Worm (Caenorhabditis elegans) whole organism, early embryonic: ENCODE measurements around the gene cest-5.2.

Experiments used
- B0310.2 ChIP-seq: sonication (generic microtip); optimal IDR thresholded peaks from 2 replicates; lab custom pipeline; 2016; ENCODE audit warnings: mild to moderate bottlenecking, missing genetic modification characterization, missing compliant biosample characterization
- F13C5.2 ChIP-seq: sonication (generic microtip); optimal IDR thresholded peaks from 2 replicates; lab custom pipeline; 2017; ENCODE audit warnings: mild to moderate bottlenecking, missing genetic modification characterization, inconsistent platforms, missing compliant biosample characterization
- ama-1 ChIP-seq: fragments of 150-350 bp; optimal IDR thresholded peaks from 2 replicates; lab custom pipeline; 2014
- hmbx-1 ChIP-seq: sonication (generic microtip); optimal IDR thresholded peaks from 2 replicates; lab custom pipeline; 2016; ENCODE audit warnings: mild to moderate bottlenecking, missing genetic modification characterization, missing compliant biosample characterization
- tbx-37 ChIP-seq: fragments of 200-800 bp; sonication (Bioruptor generic); conservative IDR thresholded peaks from 2 replicates; pipeline ENCODE4 v1.3.6; 2022; ENCODE audit warnings: missing genetic modification reagents, missing genetic modification characterization, missing compliant biosample characterization

DNA sequence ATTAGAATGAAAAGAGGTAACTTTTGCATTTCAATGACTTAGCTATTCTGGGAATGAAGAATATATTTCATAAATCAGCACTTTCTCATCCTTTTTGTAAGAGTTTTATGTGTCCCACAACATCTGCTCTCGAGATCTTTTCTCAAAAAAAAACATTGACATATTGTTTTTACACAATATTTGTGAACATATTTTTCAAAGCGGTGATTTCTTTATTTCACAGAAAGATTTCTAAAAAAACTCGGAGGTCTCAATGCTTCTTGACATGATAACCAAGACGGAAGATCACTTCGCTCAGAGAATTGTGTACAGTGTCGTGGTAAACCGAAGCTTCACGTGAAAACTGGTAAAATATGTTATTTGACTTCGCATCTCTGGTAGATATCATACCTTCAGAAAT is 31.8 kb downstream of the cest-5.2 start, which contains the start of gene F38A5.22:
- TF ChIP-seq hmbx-1 (no peak), ama-1 (lab: Kevin White, UChicago) (no peak), tbx-37 (GFP tag; lab: Robert Waterston, UW) (no peak), F13C5.2 (tag; lab: Kevin White, UChicago) (no peak), B0310.2 (tag; lab: Kevin White, UChicago) (no peak)
